Fruit fly (Drosophila melanogaster): ENCODE results near the gene rtv.

DNA sequence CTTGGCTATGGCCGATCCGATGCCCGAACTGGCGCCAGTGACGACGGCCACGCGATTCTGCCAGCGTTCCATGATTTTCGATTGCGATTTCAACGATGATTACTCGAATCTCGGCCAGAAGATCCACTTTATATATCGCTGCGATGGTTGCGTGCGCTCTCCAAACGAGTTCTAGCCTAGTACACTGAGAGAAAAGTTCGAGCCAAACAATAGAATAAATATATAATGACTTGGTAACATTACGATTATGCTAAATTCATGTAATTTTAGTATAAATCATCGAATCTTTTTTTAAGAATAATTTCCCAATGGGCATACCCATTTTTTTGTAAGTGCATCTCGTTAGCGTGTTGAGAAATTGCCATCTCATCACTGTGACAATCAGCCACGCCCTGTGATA, 15.2 kb upstream of the rtv start, which contains the start of gene Antdh:
- TF ChIP-seq h (optimal IDR thresholded peaks at IDR 0.05): no peak
- TF ChIP-seq ttk (optimal IDR thresholded peaks at IDR 0.05): no peak
- TF ChIP-seq insv (optimal IDR thresholded peaks at IDR 0.05): no peak
- no peak for TF ChIP-seq Sin3A (optimal IDR thresholded peaks at IDR 0.05)

Measured in Kc167 (cell line).